Fruit fly (Drosophila melanogaster): ENCODE measurements around the gene Csl4.
A peak's percentile ranks its signal among the peaks of the same experiment; 100 is the strongest.

DNA sequence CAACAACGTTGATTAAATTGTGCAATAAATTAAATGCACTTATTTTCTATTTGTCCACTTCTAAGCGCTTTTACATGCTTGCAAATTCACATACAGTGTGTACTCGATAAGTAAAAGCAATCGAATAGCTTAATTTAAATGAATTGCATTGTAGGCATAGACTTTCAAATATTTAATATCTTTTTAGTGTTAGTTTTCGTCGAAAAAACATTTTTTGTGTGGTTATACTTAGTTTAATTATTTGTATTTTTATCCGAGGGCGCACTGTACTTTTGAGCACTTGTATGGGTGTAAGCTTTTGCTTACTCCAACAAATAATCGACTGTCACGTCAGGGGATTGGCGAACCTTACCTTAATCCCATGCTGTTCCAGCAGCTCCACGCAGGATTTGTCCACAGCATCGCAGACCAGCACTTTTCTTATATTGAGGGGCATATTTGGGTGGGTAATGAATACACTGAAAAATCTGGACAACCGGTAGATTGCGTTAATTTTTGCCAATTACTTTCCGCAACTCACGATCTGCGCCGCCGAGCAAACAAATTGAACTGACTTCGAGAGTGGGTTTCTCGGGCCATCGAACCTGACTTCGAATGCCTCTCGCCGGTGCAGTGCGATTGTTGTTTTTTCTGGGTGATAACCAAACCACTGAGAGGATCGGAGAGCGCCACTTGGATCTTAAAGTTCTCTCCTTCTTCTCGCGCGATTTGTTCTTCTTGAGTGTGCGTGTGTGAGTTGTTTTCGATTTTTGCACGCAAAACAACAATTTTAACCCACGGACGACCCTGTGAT lies 32.0 kb upstream of the Csl4 start, which contains the start of gene CG6287:
- TF ChIP-seq fru (GFP tag; optimal IDR thresholded peaks at IDR 0.05) = peak; percentile 94
- TF ChIP-seq h (GFP tag; optimal IDR thresholded peaks at IDR 0.05) = peak; percentile 97
- peak; percentile 88 for TF ChIP-seq tai (GFP tag; optimal IDR thresholded peaks at IDR 0.05)
- TF ChIP-seq Abd-B (GFP tag; optimal IDR thresholded peaks at IDR 0.05) = no peak
- peak; percentile 87 for TF ChIP-seq CG9705 (GFP tag; optimal IDR thresholded peaks at IDR 0.05)
- TF ChIP-seq Hr78 (GFP tag; optimal IDR thresholded peaks at IDR 0.05) = no peak
